Worm (Caenorhabditis elegans): Measurements from ENCODE around the gene col-2.

ce11 chrIV:10042881-10043280 lies 42.4 kb downstream of the col-2 start, which contains the start of gene frk-1:
- TF ChIP-seq snpc-4 (tag; optimal IDR thresholded peaks at IDR 0.05): no peak
- TF ChIP-seq elt-3 (tag; optimal IDR thresholded peaks at IDR 0.05): no peak
- no peak for TF ChIP-seq elt-1 (tag; optimal IDR thresholded peaks at IDR 0.05)
- TF ChIP-seq unc-62 (GFP tag; optimal IDR thresholded peaks at IDR 0.05): no peak
- TF ChIP-seq pha-4 (tag; optimal IDR thresholded peaks at IDR 0.05): no peak
- TF ChIP-seq nhr-12 (tag; optimal IDR thresholded peaks at IDR 0.05): no peak
- no peak for TF ChIP-seq ceh-9 (tag; optimal IDR thresholded peaks at IDR 0.05)
- no peak for TF ChIP-seq skn-1 (tag; optimal IDR thresholded peaks at IDR 0.05)
- no peak for TF ChIP-seq daf-12 (tag; optimal IDR thresholded peaks at IDR 0.05)
- TF ChIP-seq R02D3.7 (tag; optimal IDR thresholded peaks at IDR 0.05): no peak
- TF ChIP-seq fkh-10 (GFP tag; optimal IDR thresholded peaks at IDR 0.05): no peak
- no peak for TF ChIP-seq ztf-11 (tag; optimal IDR thresholded peaks at IDR 0.05)

Data from whole organism, L3 larva.